Worm (Caenorhabditis elegans) whole organism, L3 larva: ENCODE data around the gene best-18.

ENCODE experiments used
- R02D3.7 ChIP-seq: fragments of 150-350 bp; optimal IDR thresholded peaks from 2 replicates; lab custom pipeline; 2014; ENCODE audit warnings: missing biosample characterization, missing genetic modification characterization
- ama-1 ChIP-seq: fragments of 150-350 bp; optimal IDR thresholded peaks from 2 replicates; lab custom pipeline; 2018
- elt-3 ChIP-seq, 3 experiments: fragments of 150-350 bp in 1 of 3; sonication (generic microtip) in 2 of 3; optimal IDR thresholded peaks; 2 replicates in 2 of 3; 4 replicates in 1 of 3; lab custom pipeline; 2014 to 2017; ENCODE audit warnings: missing biosample characterization in 3 of 3, missing genetic modification characterization in 3 of 3
- lin-15B ChIP-seq: fragments of 150-350 bp; optimal IDR thresholded peaks from 2 replicates; lab custom pipeline; 2014; ENCODE audit warnings: missing biosample characterization, missing genetic modification characterization
- nhr-237 ChIP-seq: fragments of 150-350 bp; optimal IDR thresholded peaks from 2 replicates; lab custom pipeline; 2014; ENCODE audit warnings: missing biosample characterization, missing genetic modification characterization
- unc-62 ChIP-seq: fragments of 150-350 bp; sonication (generic microtip); optimal IDR thresholded peaks from 4 replicates; lab custom pipeline; 2014; ENCODE audit warnings: missing biosample characterization, missing genetic modification reagents, missing genetic modification characterization

DNA sequence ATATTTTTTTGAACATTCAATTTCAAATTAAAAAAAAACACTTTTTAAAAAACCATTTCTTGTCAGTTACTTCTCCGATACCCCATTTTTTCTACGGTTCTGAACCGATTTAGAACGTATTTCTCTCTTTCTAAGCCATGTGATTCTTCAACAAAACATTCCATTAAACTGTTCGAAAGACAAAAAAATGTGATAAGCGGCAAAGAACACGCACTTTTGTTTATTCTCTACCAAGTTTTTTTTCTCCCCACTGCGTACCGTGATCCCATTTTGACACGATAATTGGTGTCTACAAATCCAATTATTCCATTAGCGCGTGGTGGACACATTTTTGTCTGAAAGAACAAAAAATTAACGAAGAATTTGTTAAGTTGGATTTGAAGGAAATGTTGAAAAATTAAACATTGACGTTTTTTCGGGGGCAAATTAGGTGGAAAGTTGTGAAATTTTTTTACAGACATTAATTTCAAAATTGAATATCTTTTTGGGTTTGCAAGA lies 29.2 kb downstream of the best-18 start:
- TF ChIP-seq unc-62 (GFP tag; lab: Kevin White, UChicago): no peak
- no peak for TF ChIP-seq nhr-237 (tag; lab: Kevin White, UChicago)
- TF ChIP-seq elt-3 (tag; optimal IDR thresholded peaks at IDR 0.05; lab: Kevin White, UChicago): no peak
- no peak for TF ChIP-seq ama-1 (lab: Kevin White, UChicago)
- no peak for TF ChIP-seq R02D3.7 (tag; lab: Kevin White, UChicago)
- TF ChIP-seq lin-15B: no peak
